Fruit fly (Drosophila melanogaster) whole organism, embryonic: ENCODE data around the gene mtsh.

ENCODE experiments used
- CG10267 ChIP-seq: fragments of 200-800 bp; sonication (Bioruptor generic); optimal IDR thresholded peaks from 2 replicates; lab custom pipeline; 2018; ENCODE audit warnings: missing biosample characterization, mild to moderate bottlenecking, missing genetic modification characterization, moderate library complexity
- CG10979 ChIP-seq: fragments of 200-800 bp; sonication (Bioruptor generic); optimal IDR thresholded peaks from 2 replicates; lab custom pipeline; 2018; ENCODE audit warnings: missing biosample characterization, mild to moderate bottlenecking, missing genetic modification characterization, moderate library complexity
- CG11560 ChIP-seq: fragments of 200-800 bp; sonication (Bioruptor generic); IDR thresholded peaks from 3 replicates; pipeline ENCODE4 v1.3.6; 2022; ENCODE audit warnings: missing biosample characterization, missing genetic modification characterization
- CG11695 ChIP-seq: fragments of 200-800 bp; sonication (Bioruptor generic); IDR thresholded peaks from 3 replicates; pipeline ENCODE4 v1.3.6; 2022; ENCODE audit warnings: missing biosample characterization, missing genetic modification characterization
- CG1647 ChIP-seq: fragments of 200-800 bp; sonication (Bioruptor generic); optimal IDR thresholded peaks from 3 replicates; lab custom pipeline; 2016; ENCODE audit warnings: missing biosample characterization, missing genetic modification characterization
- CG4328 ChIP-seq: fragments of 200-800 bp; sonication (Bioruptor generic); optimal IDR thresholded peaks from 3 replicates; lab custom pipeline; 2017; ENCODE audit warnings: missing biosample characterization, missing genetic modification reagents, missing genetic modification characterization
- CG7556 ChIP-seq: fragments of 200-800 bp; sonication (Bioruptor generic); optimal IDR thresholded peaks from 2 replicates; lab custom pipeline; 2017; ENCODE audit warnings: missing biosample characterization, mild to moderate bottlenecking, missing genetic modification characterization
- Max ChIP-seq: fragments of 200-800 bp; sonication (Bioruptor generic); optimal IDR thresholded peaks from 2 replicates; lab custom pipeline; 2016; ENCODE audit warnings: missing biosample characterization, mild to moderate bottlenecking, missing genetic modification characterization
- Pdp1 ChIP-seq, 2 experiments: fragments of 200-800 bp; sonication (Bioruptor generic); optimal IDR thresholded peaks; 3 replicates each; lab custom pipeline; 2016; ENCODE audit warnings: missing biosample characterization in 2 of 2, missing genetic modification characterization in 2 of 2, mild to moderate bottlenecking in 1 of 2, moderate library complexity in 1 of 2
- corto ChIP-seq: fragments of 200-800 bp; sonication (Bioruptor generic); optimal IDR thresholded peaks from 2 replicates; lab custom pipeline; 2016; ENCODE audit warnings: missing biosample characterization, mild to moderate bottlenecking, missing genetic modification characterization, moderate library complexity
- gro ChIP-seq: fragments of 200-800 bp; sonication (Bioruptor generic); optimal IDR thresholded peaks from 2 replicates; lab custom pipeline; 2016; ENCODE audit warnings: missing biosample characterization, missing genetic modification characterization
- luna ChIP-seq: fragments of 200-800 bp; sonication (Bioruptor generic); optimal IDR thresholded peaks from 2 replicates; lab custom pipeline; 2016; ENCODE audit warnings: missing biosample characterization, missing genetic modification characterization

DNA sequence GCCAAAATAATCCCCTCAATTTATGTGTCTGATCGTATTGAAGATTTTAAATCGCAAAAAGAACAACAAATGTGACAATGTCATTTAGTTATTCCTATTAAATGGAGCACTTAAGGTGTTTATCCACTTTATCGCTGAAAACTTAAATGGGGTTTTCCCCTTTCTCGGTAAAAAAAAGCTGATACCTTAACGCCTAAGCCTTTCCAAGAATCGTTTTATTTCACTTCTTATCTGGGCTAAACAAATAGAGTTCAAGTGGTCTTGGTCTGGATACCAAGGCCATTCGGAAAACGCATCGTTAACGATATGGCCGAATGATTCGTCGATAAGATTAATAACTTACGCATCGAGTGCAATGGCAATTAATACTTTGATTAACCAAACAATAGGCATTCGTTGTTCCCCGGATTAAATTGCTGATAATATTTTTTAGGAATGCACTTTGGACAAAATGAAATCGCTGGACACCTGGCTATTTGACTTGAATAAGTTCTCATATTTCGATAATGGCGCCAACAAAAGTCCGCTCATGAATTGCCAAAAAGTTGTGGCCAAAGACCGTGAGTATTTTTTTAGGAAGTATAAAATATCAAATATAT lies 20.1 kb upstream of the mtsh start:
- TF ChIP-seq CG10267 (tag; lab: Kevin White, UChicago) (no peak), CG1647 (GFP tag; lab: Kevin White, UChicago) (no peak), CG4328 (GFP tag; lab: Kevin White, UChicago) (no peak), Max (GFP tag; lab: Kevin White, UChicago) (no peak), gro (no peak), corto (no peak), CG10979 (tag; lab: Kevin White, UChicago) (no peak), Pdp1 (GFP tag; optimal IDR thresholded peaks at IDR 0.05; lab: Kevin White, UChicago) (no peak), CG7556 (GFP tag; lab: Kevin White, UChicago) (no peak), luna (no peak), CG11695 (no peak), CG11560 (tag; lab: Robert Waterston, UW) (no peak)
